Worm (Caenorhabditis elegans) whole organism, L4/young adult: Measurements from ENCODE around the gene srw-129.

Source experiments
- W03F9.2 ChIP-seq: fragments of 150-350 bp; optimal IDR thresholded peaks from 2 replicates; lab custom pipeline; 2014; ENCODE audit warnings: missing biosample characterization, missing genetic modification characterization
- dao-5 ChIP-seq: sonication (generic microtip); optimal IDR thresholded peaks from 2 replicates; lab custom pipeline; 2016; ENCODE audit warnings: missing genotype, missing genetic modification characterization, moderate library complexity, missing compliant biosample characterization
- him-1 ChIP-seq: sonication (generic microtip); optimal IDR thresholded peaks from 2 replicates; lab custom pipeline; 2016; ENCODE audit warnings: missing genotype, missing genetic modification reagents, missing genetic modification characterization, missing compliant biosample characterization

The srw-129 gene

ce11 chrV:3005964-3006363, 34.2 kb downstream of the srw-129 start, which contains the start of gene srw-112:
TSS of gene srw-112 (minus strand) at chrV:3006064.
- TF ChIP-seq W03F9.2 (tag; lab: Kevin White, UChicago) (no peak), dao-5 (tag; lab: Kevin White, UChicago) (no peak), him-1 (tag; lab: Kevin White, UChicago) (no peak)

ce11 chrV:3010468-3010867, 38.7 kb downstream of the srw-129 start, which contains the start of gene srw-136:
TSS of gene srw-136 (minus strand) at chrV:3010568.
- TF ChIP-seq him-1 (tag; lab: Kevin White, UChicago), result no peak
- TF ChIP-seq dao-5 (tag; lab: Kevin White, UChicago), result no peak
- TF ChIP-seq W03F9.2 (tag; lab: Kevin White, UChicago), result no peak

ce11 chrV:3011394-3011793, 39.6 kb downstream of the srw-129 start, which contains the start of gene srw-135:
TSS of gene srw-135 (minus strand) at chrV:3011494.
- TF ChIP-seq dao-5 (tag; lab: Kevin White, UChicago), result no peak

- TF ChIP-seq W03F9.2 (tag; lab: Kevin White, UChicago), result no peak
- TF ChIP-seq dao-5 (tag; lab: Kevin White, UChicago), result no peak
- no peak for TF ChIP-seq him-1 (tag; lab: Kevin White, UChicago)
Observed at ce11 chrV:3014185-3014584, 42.4 kb downstream of the srw-129 start, which contains the start of gene K12D9.1. TSS of gene K12D9.1 (plus strand) at chrV:3014485.

ce11 chrV:3017930-3018329, 46.2 kb downstream of the srw-129 start:
- no peak for TF ChIP-seq W03F9.2 (tag; lab: Kevin White, UChicago)
- no peak for TF ChIP-seq him-1 (tag; lab: Kevin White, UChicago)
- TF ChIP-seq dao-5 (tag; lab: Kevin White, UChicago), result no peak

ce11 chrV:3021306-3021705, 49.6 kb downstream of the srw-129 start, which contains the start of gene irld-12:
TSS of gene irld-12 (minus strand) at chrV:3021406.
- no peak for TF ChIP-seq him-1 (tag; lab: Kevin White, UChicago)
- TF ChIP-seq W03F9.2 (tag; lab: Kevin White, UChicago), result no peak
- TF ChIP-seq dao-5 (tag; lab: Kevin White, UChicago), result no peak
